Worm (Caenorhabditis elegans): ENCODE measurements around the gene gphr-2.

DNA sequence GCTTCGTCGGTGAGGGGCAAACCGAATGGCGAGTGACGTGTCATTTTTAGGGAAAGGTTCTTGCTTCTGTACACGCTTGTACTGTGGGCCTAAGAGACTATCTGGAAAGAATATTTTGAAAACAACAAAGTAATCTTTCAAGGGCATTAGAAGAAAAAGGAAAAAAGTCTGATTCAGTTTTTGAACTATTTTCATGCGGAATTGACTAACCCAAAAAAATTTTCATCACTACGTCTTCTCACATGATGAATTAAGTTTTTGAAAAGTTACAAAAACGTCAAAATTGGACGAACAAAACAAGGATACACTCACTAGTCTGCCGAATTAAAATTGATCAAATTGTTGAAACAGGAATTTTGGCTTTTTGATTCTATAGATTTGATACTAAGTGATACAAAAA is 12.7 kb upstream of the gphr-2 start, which contains the start of gene C11H1.9:
- TF ChIP-seq pha-4 (tag; optimal IDR thresholded peaks at IDR 0.05) (no peak), ceh-31 (tag; optimal IDR thresholded peaks at IDR 0.05) (no peak), sox-2 (GFP tag; IDR thresholded peaks at IDR 0.05) (no peak), ets-4 (tag; optimal IDR thresholded peaks at IDR 0.05) (no peak), Y22D7AL.16 (tag; optimal IDR thresholded peaks at IDR 0.05) (no peak), C38D4.7 (GFP tag; optimal IDR thresholded peaks at IDR 0.05) (no peak), dve-1 (tag; optimal IDR thresholded peaks at IDR 0.05) (no peak), dmd-4 (tag; optimal IDR thresholded peaks at IDR 0.05; ENCODE audit: borderline replicate concordance) (no peak), pag-3 (tag; optimal IDR thresholded peaks at IDR 0.05; ENCODE audit: borderline replicate concordance) (no peak), pat-9 (tag; optimal IDR thresholded peaks at IDR 0.05) (no peak), nfya-1 (tag; optimal IDR thresholded peaks at IDR 0.05) (no peak), lin-11 (tag; optimal IDR thresholded peaks at IDR 0.05) (no peak), K02D7.2 (tag; optimal IDR thresholded peaks at IDR 0.05) (no peak), sox-4 (tag; optimal IDR thresholded peaks at IDR 0.05) (no peak)
